Fruit fly (Drosophila melanogaster): Measurements from ENCODE around the gene CG34241.
A peak's percentile ranks its signal among the peaks of the same experiment; 100 is the strongest.

Gene CG34241

dm6 chr3L:12084969-12085690 is 42.6 kb upstream of the CG34241 start (continued):
- no peak for TF ChIP-seq CG2129 (GFP tag; IDR thresholded peaks at IDR 0.05; ENCODE audit: partially characterized antibody)
- TF ChIP-seq vvl (GFP tag; IDR thresholded peaks at IDR 0.05): peak; percentile 8; the same call in 1 of the 2 replicates
- TF ChIP-seq CG12104 (GFP tag; optimal IDR thresholded peaks at IDR 0.05): no peak
- TF ChIP-seq mam (GFP tag; optimal IDR thresholded peaks at IDR 0.05): no peak
- no peak for TF ChIP-seq ase (GFP tag; IDR thresholded peaks at IDR 0.05)
- no peak for TF ChIP-seq CG33213 (GFP tag; optimal IDR thresholded peaks at IDR 0.05)
- TF ChIP-seq Doc2 (GFP tag; IDR thresholded peaks at IDR 0.05): no peak
- TF ChIP-seq CG13894 (tag; optimal IDR thresholded peaks at IDR 0.05): no peak
- TF ChIP-seq GATAe (GFP tag; conservative IDR thresholded peaks at IDR 0.05): no peak
- no peak for TF ChIP-seq cato (GFP tag; optimal IDR thresholded peaks at IDR 0.05; ENCODE audit: borderline replicate concordance)
- no peak for TF ChIP-seq danr (GFP tag; IDR thresholded peaks at IDR 0.05)
- no peak for TF ChIP-seq tll (GFP tag; optimal IDR thresholded peaks at IDR 0.05)
- no peak for TF ChIP-seq ham (GFP tag; IDR thresholded peaks at IDR 0.05)
- TF ChIP-seq Lim3 (GFP tag; IDR thresholded peaks at IDR 0.05): no peak
- no peak for TF ChIP-seq Hr3 (GFP tag; optimal IDR thresholded peaks at IDR 0.05)
- no peak for TF ChIP-seq Max (GFP tag; optimal IDR thresholded peaks at IDR 0.05)
- no peak for TF ChIP-seq Hr39 (optimal IDR thresholded peaks at IDR 0.05)
- TF ChIP-seq Lpt (GFP tag; optimal IDR thresholded peaks at IDR 0.05): no peak
- TF ChIP-seq CG17912 (GFP tag; optimal IDR thresholded peaks at IDR 0.05): no peak
- peak; percentile 38 for TF ChIP-seq gcm (GFP tag; optimal IDR thresholded peaks at IDR 0.05)
- TF ChIP-seq CG34376 (GFP tag; optimal IDR thresholded peaks at IDR 0.05): peak; percentile 70
- TF ChIP-seq CG11695 (GFP tag; IDR thresholded peaks at IDR 0.05): peak; percentile 52; the same call in 1 of the 3 replicates
- TF ChIP-seq fd3F (GFP tag; optimal IDR thresholded peaks at IDR 0.05): no peak
- no peak for TF ChIP-seq eyg (GFP tag; optimal IDR thresholded peaks at IDR 0.05)
- no peak for TF ChIP-seq CrebB (tag; optimal IDR thresholded peaks at IDR 0.05)
- no peak for TF ChIP-seq HLH54F (GFP tag; optimal IDR thresholded peaks at IDR 0.05)
- TF ChIP-seq BEAF-32 (GFP tag; optimal IDR thresholded peaks at IDR 0.05): no peak
- TF ChIP-seq CHES-1-like (GFP tag; optimal IDR thresholded peaks at IDR 0.05): no peak
- TF ChIP-seq ato (GFP tag; IDR thresholded peaks at IDR 0.05; ENCODE audit: partially characterized antibody): no peak
- TF ChIP-seq ewg (GFP tag; optimal IDR thresholded peaks at IDR 0.05): no peak
- no peak for TF ChIP-seq CG5245 (GFP tag; optimal IDR thresholded peaks at IDR 0.05)
- no peak for TF ChIP-seq dan (GFP tag; IDR thresholded peaks at IDR 0.05)
- no peak for TF ChIP-seq MTF-1 (GFP tag; optimal IDR thresholded peaks at IDR 0.05; ENCODE audit: borderline replicate concordance)
- TF ChIP-seq CG6254 (GFP tag; optimal IDR thresholded peaks at IDR 0.05): no peak
- peak; percentile 6 for TF ChIP-seq phol (tag; optimal IDR thresholded peaks at IDR 0.05)
- peak; percentile 24 for TF ChIP-seq CG7839 (tag; optimal IDR thresholded peaks at IDR 0.05)
- no peak for TF ChIP-seq Sin3A (optimal IDR thresholded peaks at IDR 0.05)
- no peak for TF ChIP-seq B-H2 (GFP tag; optimal IDR thresholded peaks at IDR 0.05)
- no peak for TF ChIP-seq gt (GFP tag; IDR thresholded peaks at IDR 0.05)
- no peak for TF ChIP-seq dati (GFP tag; IDR thresholded peaks at IDR 0.05)
- no peak for TF ChIP-seq Dip2 (GFP tag; IDR thresholded peaks at IDR 0.05)
- TF ChIP-seq MESR4 (GFP tag; optimal IDR thresholded peaks at IDR 0.05): no peak
- no peak for TF ChIP-seq bowl (GFP tag; IDR thresholded peaks at IDR 0.05)
- TF ChIP-seq CG18619 (GFP tag; optimal IDR thresholded peaks at IDR 0.05): no peak
- no peak for TF ChIP-seq CG34422 (GFP tag; IDR thresholded peaks at IDR 0.05)
- TF ChIP-seq CG4730 (GFP tag; IDR thresholded peaks at IDR 0.05): no peak
- TF ChIP-seq Hmx (GFP tag; optimal IDR thresholded peaks at IDR 0.05): no peak
- no peak for TF ChIP-seq maf-S (GFP tag; optimal IDR thresholded peaks at IDR 0.05)
- TF ChIP-seq CG17568 (GFP tag; optimal IDR thresholded peaks at IDR 0.05): no peak
- TF ChIP-seq wdn (GFP tag; IDR thresholded peaks at IDR 0.05): no peak
- TF ChIP-seq MBD-R2 (GFP tag; IDR thresholded peaks at IDR 0.05): no peak
